Worm (Caenorhabditis elegans): ENCODE results near the gene psf-1.

DNA sequence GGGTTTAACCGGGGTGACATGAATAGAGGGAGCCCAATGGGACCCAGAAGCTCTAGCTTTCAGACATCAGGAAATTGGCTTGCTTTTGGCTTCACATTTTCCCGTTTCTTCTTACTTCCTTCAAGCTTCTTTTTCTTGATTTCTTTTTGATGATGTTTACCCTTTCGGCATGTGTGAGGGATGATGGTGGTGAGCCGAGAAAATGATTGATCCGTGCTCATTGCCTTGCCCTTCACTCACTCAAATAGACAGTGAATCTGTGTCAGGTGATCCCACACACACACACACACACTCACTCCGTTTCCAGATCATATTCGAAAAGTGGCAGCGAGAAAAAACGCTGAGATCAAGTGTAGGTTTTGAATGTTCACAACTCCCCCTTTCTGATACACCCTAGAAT is 26.2 kb downstream of the psf-1 start:
- TF ChIP-seq lin-54 (GFP tag; optimal IDR thresholded peaks at IDR 0.05) (no peak), bed-2 (GFP tag; IDR thresholded peaks at IDR 0.05) (no peak), snpc-4 (GFP tag; optimal IDR thresholded peaks at IDR 0.05) (no peak), snpc-4 (tag; optimal IDR thresholded peaks at IDR 0.05) (no peak), unc-62 (GFP tag; optimal IDR thresholded peaks at IDR 0.05) (no peak), Y95B8A.8 (GFP tag; IDR thresholded peaks at IDR 0.05) (no peak), mxl-1 (tag; optimal IDR thresholded peaks at IDR 0.05) (no peak), attf-5 (GFP tag; optimal IDR thresholded peaks at IDR 0.05) (no peak), unc-130 (GFP tag; optimal IDR thresholded peaks at IDR 0.05) (no peak), pha-4 (tag; optimal IDR thresholded peaks at IDR 0.05) (no peak), ets-4 (GFP tag; optimal IDR thresholded peaks at IDR 0.05) (no peak), ztf-3 (GFP tag; optimal IDR thresholded peaks at IDR 0.05) (no peak), lin-35 (GFP tag; optimal IDR thresholded peaks at IDR 0.05) (no peak), B0035.1 (tag; optimal IDR thresholded peaks at IDR 0.05) (no peak)
